Worm (Caenorhabditis elegans) whole organism, L3 larva: ENCODE results near the gene B0496.1.
A peak's percentile ranks its signal among the peaks of the same experiment; 100 is the strongest.

Source experiments
- ceh-16 ChIP-seq: sonication (generic microtip); optimal IDR thresholded peaks from 2 replicates; lab custom pipeline; 2017; ENCODE audit warnings: missing biosample characterization, missing genetic modification characterization
- ceh-82 ChIP-seq: fragments of 150-350 bp; optimal IDR thresholded peaks from 2 replicates; lab custom pipeline; 2014; ENCODE audit warnings: missing biosample characterization, missing genetic modification characterization
- ceh-9 ChIP-seq: sonication (generic microtip); optimal IDR thresholded peaks from 2 replicates; lab custom pipeline; 2018; ENCODE audit warnings: missing biosample characterization, missing genetic modification characterization
- daf-12 ChIP-seq: fragments of 150-350 bp; optimal IDR thresholded peaks from 2 replicates; lab custom pipeline; 2014; ENCODE audit warnings: missing biosample characterization, missing genetic modification reagents, missing genetic modification characterization
- egl-5 ChIP-seq: fragments of 150-350 bp; optimal IDR thresholded peaks from 2 replicates; lab custom pipeline; 2017; ENCODE audit warnings: missing biosample characterization, missing genetic modification reagents, missing genetic modification characterization, inconsistent platforms
- elt-1 ChIP-seq: fragments of 150-350 bp; optimal IDR thresholded peaks from 2 replicates; lab custom pipeline; 2014; ENCODE audit warnings: missing biosample characterization, missing genetic modification characterization
- elt-2 ChIP-seq: sonication (generic microtip); optimal IDR thresholded peaks from 2 replicates; lab custom pipeline; 2016; ENCODE audit warnings: missing genetic modification reagents, mild to moderate bottlenecking, missing genetic modification characterization, missing compliant biosample characterization
- elt-3 ChIP-seq, 3 experiments: fragments of 150-350 bp in 1 of 3; sonication (generic microtip) in 2 of 3; optimal IDR thresholded peaks; 2 replicates in 2 of 3; 4 replicates in 1 of 3; lab custom pipeline; 2014 to 2017; ENCODE audit warnings: missing biosample characterization in 3 of 3, missing genetic modification characterization in 3 of 3
- eor-1 ChIP-seq, 2 experiments: fragments of 150-350 bp; optimal IDR thresholded peaks; 2 replicates each; lab custom pipeline; 2014 to 2018; ENCODE audit warnings: missing biosample characterization in 2 of 2, missing genetic modification characterization in 2 of 2
- fkh-10 ChIP-seq: sonication (generic microtip); optimal IDR thresholded peaks from 2 replicates; lab custom pipeline; 2017; ENCODE audit warnings: missing biosample characterization, missing genetic modification reagents, missing genetic modification characterization
- fkh-2 ChIP-seq: fragments of 150-350 bp; optimal IDR thresholded peaks from 2 replicates; lab custom pipeline; 2014; ENCODE audit warnings: missing biosample characterization, missing genetic modification reagents, missing genetic modification characterization
- fos-1 ChIP-seq: fragments of 150-350 bp; optimal IDR thresholded peaks from 2 replicates; lab custom pipeline; 2014; ENCODE audit warnings: missing biosample characterization, missing genetic modification characterization
- jun-1 ChIP-seq: fragments of 150-350 bp; optimal IDR thresholded peaks from 2 replicates; lab custom pipeline; 2014; ENCODE audit warnings: missing biosample characterization, missing genetic modification reagents, missing genetic modification characterization
- lin-15B ChIP-seq: fragments of 150-350 bp; optimal IDR thresholded peaks from 2 replicates; lab custom pipeline; 2014; ENCODE audit warnings: missing biosample characterization, missing genetic modification characterization
- lin-39 ChIP-seq: fragments of 150-350 bp; optimal IDR thresholded peaks from 2 replicates; lab custom pipeline; 2018; ENCODE audit warnings: missing biosample characterization, missing genetic modification reagents, missing genetic modification characterization
- lsy-12 ChIP-seq: sonication (generic microtip); optimal IDR thresholded peaks from 2 replicates; lab custom pipeline; 2016; ENCODE audit warnings: mild to moderate bottlenecking, missing genetic modification characterization, missing compliant biosample characterization
- mdl-1 ChIP-seq: fragments of 150-350 bp; optimal IDR thresholded peaks from 2 replicates; lab custom pipeline; 2014; ENCODE audit warnings: missing biosample characterization, missing genetic modification characterization
- nfya-1 ChIP-seq: sonication (generic microtip); optimal IDR thresholded peaks from 2 replicates; lab custom pipeline; 2017; ENCODE audit warnings: missing genetic modification characterization, mild to moderate bottlenecking, missing compliant biosample characterization, antibody characterized with exemption, moderate library complexity; ENCODE audit not compliant: insufficient read depth
- nhr-12 ChIP-seq: fragments of 150-350 bp; optimal IDR thresholded peaks from 2 replicates; lab custom pipeline; 2014; ENCODE audit warnings: missing biosample characterization, missing genetic modification characterization
- nhr-25 ChIP-seq: sonication (generic microtip); optimal IDR thresholded peaks from 2 replicates; lab custom pipeline; 2017; ENCODE audit warnings: missing biosample characterization, missing genetic modification characterization
- nhr-28 ChIP-seq: fragments of 150-350 bp; optimal IDR thresholded peaks from 2 replicates; lab custom pipeline; 2014; ENCODE audit warnings: missing biosample characterization, missing genetic modification characterization
- nhr-43 ChIP-seq: sonication (generic microtip); optimal IDR thresholded peaks from 2 replicates; lab custom pipeline; 2016; ENCODE audit warnings: mild to moderate bottlenecking, missing genetic modification characterization, missing compliant biosample characterization; ENCODE audit not compliant: poor library complexity, severe bottlenecking
- nhr-67 ChIP-seq: fragments of 150-350 bp; optimal IDR thresholded peaks from 2 replicates; lab custom pipeline; 2014; ENCODE audit warnings: missing biosample characterization, missing genetic modification characterization
- nhr-76 ChIP-seq: fragments of 150-350 bp; sonication (generic microtip); optimal IDR thresholded peaks from 5 replicates; lab custom pipeline; 2014; ENCODE audit warnings: missing biosample characterization, missing genetic modification characterization
- nhr-77 ChIP-seq: fragments of 150-350 bp; optimal IDR thresholded peaks from 2 replicates; lab custom pipeline; 2014; ENCODE audit warnings: missing biosample characterization, missing genetic modification characterization
- pha-4 ChIP-seq: fragments of 150-350 bp; optimal IDR thresholded peaks from 2 replicates; lab custom pipeline; 2014; ENCODE audit warnings: missing biosample characterization, missing genetic modification reagents, missing genetic modification characterization
- pqm-1 ChIP-seq: fragments of 150-350 bp; optimal IDR thresholded peaks from 2 replicates; lab custom pipeline; 2017; ENCODE audit warnings: missing biosample characterization, missing genetic modification characterization, inconsistent platforms
- sea-2 ChIP-seq: fragments of 150-350 bp; sonication (generic microtip); optimal IDR thresholded peaks from 4 replicates; lab custom pipeline; 2014; ENCODE audit warnings: missing biosample characterization, missing genetic modification reagents, missing genetic modification characterization
- skn-1 ChIP-seq: fragments of 150-350 bp; optimal IDR thresholded peaks from 2 replicates; lab custom pipeline; 2014; ENCODE audit warnings: missing biosample characterization, missing genetic modification characterization
- snpc-4 ChIP-seq: fragments of 150-350 bp; optimal IDR thresholded peaks from 2 replicates; lab custom pipeline; 2014; ENCODE audit warnings: missing biosample characterization, missing genetic modification characterization
- ztf-11 ChIP-seq: fragments of 150-350 bp; optimal IDR thresholded peaks from 2 replicates; lab custom pipeline; 2014; ENCODE audit warnings: missing biosample characterization, missing genetic modification characterization

The B0496.1 gene

DNA sequence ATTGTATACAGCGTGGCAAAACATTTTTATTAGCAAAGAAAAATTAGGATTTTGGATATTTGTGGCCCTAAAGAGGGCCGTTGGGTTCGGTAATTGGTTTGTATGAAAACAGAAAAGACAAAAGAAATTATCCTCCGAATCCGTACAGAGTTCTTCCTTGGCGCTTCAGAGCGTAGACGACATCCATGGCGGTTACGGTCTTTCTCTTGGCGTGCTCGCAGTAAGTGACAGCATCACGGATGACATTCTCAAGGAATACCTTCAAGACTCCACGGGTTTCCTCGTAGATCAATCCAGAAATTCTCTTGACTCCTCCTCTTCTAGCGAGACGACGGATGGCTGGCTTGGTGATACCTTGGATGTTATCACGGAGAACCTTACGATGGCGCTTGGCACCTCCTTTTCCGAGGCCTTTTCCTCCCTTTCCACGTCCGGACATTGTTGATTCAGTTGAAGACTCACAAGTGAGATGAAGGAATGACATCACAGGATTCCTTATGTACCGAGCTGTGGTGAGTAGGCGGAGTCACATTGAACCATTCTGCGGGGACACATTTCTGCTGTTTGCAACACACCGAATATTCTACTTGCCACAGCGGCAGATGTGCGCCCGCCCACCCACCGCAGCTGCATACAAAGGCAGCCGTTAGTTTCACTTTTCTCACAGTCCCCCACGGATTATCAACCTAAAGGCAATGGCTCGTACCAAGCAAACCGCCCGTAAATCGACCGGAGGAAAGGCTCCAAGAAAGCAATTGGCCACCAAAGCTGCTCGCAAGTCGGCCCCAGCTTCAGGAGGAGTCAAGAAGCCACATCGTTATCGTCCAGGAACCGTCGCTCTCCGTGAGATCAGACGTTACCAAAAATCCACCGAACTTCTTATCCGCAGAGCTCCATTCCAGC lies 41.7 kb downstream of the B0496.1 start, which contains the start of the genes his-60 and his-59:
Gene his-60 (minus strand): TSS at position 439 of the 903 bp plus-strand sequence.
Gene his-59 (plus strand): TSS at position 696 of the 903 bp plus-strand sequence.
- TF ChIP-seq nhr-43 (tag; lab: Kevin White, UChicago) (peak; percentile 51), nhr-25 (peak; percentile 90), nhr-76 (tag; lab: Kevin White, UChicago) (no peak), nhr-12 (tag; lab: Kevin White, UChicago) (no peak), egl-5 (no peak), pqm-1 (tag; lab: Kevin White, UChicago) (peak; percentile 33), eor-1 (tag; optimal IDR thresholded peaks at IDR 0.05; lab: Kevin White, UChicago) (no peak), lin-39 (tag; lab: Kevin White, UChicago) (no peak), elt-2 (tag; lab: Kevin White, UChicago) (peak; percentile 27), elt-3 (tag; optimal IDR thresholded peaks at IDR 0.05; lab: Kevin White, UChicago) (no peak), pha-4 (peak; percentile 43), skn-1 (tag; lab: Kevin White, UChicago) (no peak), lin-15B (tag; lab: Kevin White, UChicago) (peak; percentile 4), snpc-4 (tag; lab: Kevin White, UChicago) (peak; percentile 6), fkh-10 (GFP tag; lab: Kevin White, UChicago) (no peak), ceh-82 (tag; lab: Kevin White, UChicago) (no peak), lsy-12 (tag; lab: Kevin White, UChicago) (peak; percentile 6), mdl-1 (no peak), nfya-1 (tag; lab: Kevin White, UChicago) (no peak), jun-1 (no peak), elt-1 (tag; lab: Kevin White, UChicago) (no peak)

DNA sequence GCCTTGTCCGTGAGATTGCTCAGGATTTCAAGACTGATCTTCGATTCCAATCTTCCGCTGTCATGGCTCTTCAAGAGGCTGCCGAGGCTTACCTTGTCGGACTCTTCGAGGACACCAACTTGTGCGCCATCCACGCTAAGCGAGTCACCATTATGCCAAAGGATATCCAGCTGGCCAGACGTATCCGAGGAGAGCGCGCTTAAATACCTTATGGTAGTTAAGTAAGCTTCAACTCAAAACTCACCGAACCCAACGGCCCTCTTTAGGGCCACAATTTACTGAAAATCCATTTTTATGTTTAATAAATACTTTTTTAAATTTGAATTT lies 42.3 kb downstream of the B0496.1 start:
- TF ChIP-seq nfya-1 (tag; lab: Kevin White, UChicago) (no peak), fkh-10 (GFP tag; lab: Kevin White, UChicago) (no peak), elt-3 (tag; optimal IDR thresholded peaks at IDR 0.05; lab: Kevin White, UChicago) (no peak), daf-12 (no peak), nhr-25 (no peak), jun-1 (no peak), fkh-2 (tag; lab: Kevin White, UChicago) (no peak), ceh-9 (tag; lab: Kevin White, UChicago) (no peak), nhr-12 (tag; lab: Kevin White, UChicago) (no peak), sea-2 (GFP tag; lab: Kevin White, UChicago) (no peak), pha-4 (no peak), ceh-82 (tag; lab: Kevin White, UChicago) (no peak), nhr-77 (tag; lab: Kevin White, UChicago) (no peak), eor-1 (tag; optimal IDR thresholded peaks at IDR 0.05; lab: Kevin White, UChicago) (no peak), fos-1 (tag; lab: Kevin White, UChicago) (no peak), elt-1 (tag; lab: Kevin White, UChicago) (no peak), pqm-1 (tag; lab: Kevin White, UChicago) (no peak), ceh-16 (tag; lab: Kevin White, UChicago) (no peak), lin-39 (tag; lab: Kevin White, UChicago) (no peak), snpc-4 (tag; lab: Kevin White, UChicago) (no peak)

DNA sequence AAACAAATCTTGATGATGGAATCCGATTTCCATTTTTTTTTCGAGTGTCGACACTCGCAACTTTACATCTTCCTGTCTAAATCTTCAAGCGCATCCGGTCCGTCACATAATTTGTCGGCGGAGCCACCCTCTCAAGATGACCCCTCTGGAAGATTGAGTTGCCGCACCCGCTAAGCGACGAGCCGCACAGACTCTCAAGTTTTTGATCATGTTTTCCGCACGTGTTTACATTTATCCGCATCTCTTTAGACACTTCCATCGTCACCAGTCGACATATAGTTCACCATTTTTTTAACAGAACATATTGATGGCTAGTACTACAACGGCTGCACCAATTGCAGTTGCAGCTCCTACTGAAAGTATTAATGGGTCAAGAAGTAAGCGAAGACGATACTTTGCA lies 45.4 kb downstream of the B0496.1 start, which contains the start of gene F55G1.1:
Gene F55G1.1 (plus strand): TSS at position 301 of the 400 bp plus-strand sequence.
- TF ChIP-seq nhr-28 (tag; lab: Kevin White, UChicago) (no peak), nhr-76 (tag; lab: Kevin White, UChicago) (no peak), pqm-1 (tag; lab: Kevin White, UChicago) (no peak), nfya-1 (tag; lab: Kevin White, UChicago) (no peak), nhr-67 (tag; lab: Kevin White, UChicago) (no peak), ztf-11 (tag; lab: Kevin White, UChicago) (no peak)
